Fruit fly (Drosophila melanogaster) whole organism, embryonic: ENCODE data around the gene CG3368.

Experiments
- CG10979 ChIP-seq: fragments of 200-800 bp; sonication (Bioruptor generic); optimal IDR thresholded peaks from 2 replicates; lab custom pipeline; 2018; ENCODE audit warnings: missing biosample characterization, mild to moderate bottlenecking, missing genetic modification characterization, moderate library complexity
- CG13894 ChIP-seq: fragments of 200-800 bp; sonication (Bioruptor generic); optimal IDR thresholded peaks from 3 replicates; lab custom pipeline; 2018; ENCODE audit warnings: missing biosample characterization, mild to moderate bottlenecking, missing genetic modification characterization, moderate library complexity
- CG1602 ChIP-seq: fragments of 200-800 bp; sonication (Bioruptor generic); optimal IDR thresholded peaks from 3 replicates; lab custom pipeline; 2016; ENCODE audit warnings: missing biosample characterization, missing genetic modification characterization
- CG16779 ChIP-seq: fragments of 200-800 bp; sonication (Bioruptor generic); IDR thresholded peaks from 2 replicates; pipeline ENCODE4 v1.3.6; 2022; ENCODE audit warnings: missing biosample characterization, missing genetic modification characterization
- CG16813 ChIP-seq: fragments of 200-800 bp; sonication (Bioruptor generic); IDR thresholded peaks from 3 replicates; pipeline ENCODE4 v1.3.6; 2022; ENCODE audit warnings: missing biosample characterization, missing genetic modification characterization; ENCODE audit not compliant: partially characterized antibody
- CG2889 ChIP-seq: fragments of 200-800 bp; sonication (Bioruptor generic); IDR thresholded peaks from 3 replicates; pipeline ENCODE4 v1.3.6; 2022; ENCODE audit warnings: missing biosample characterization, missing genetic modification characterization
- CG4360 ChIP-seq: fragments of 200-800 bp; sonication (Bioruptor generic); IDR thresholded peaks from 2 replicates; pipeline ENCODE4 v1.3.6; 2022; ENCODE audit warnings: missing biosample characterization, missing genetic modification characterization
- CG43689 ChIP-seq: fragments of 200-800 bp; sonication (Bioruptor generic); IDR thresholded peaks from 2 replicates; pipeline ENCODE4 v1.3.6; 2022; ENCODE audit warnings: missing biosample characterization, missing genetic modification characterization
- CG4424 ChIP-seq: fragments of 200-800 bp; sonication (Bioruptor generic); optimal IDR thresholded peaks from 3 replicates; lab custom pipeline; 2016; ENCODE audit warnings: missing biosample characterization, missing genetic modification characterization
- CG4730 ChIP-seq: fragments of 200-800 bp; sonication (Bioruptor generic); IDR thresholded peaks from 2 replicates; pipeline ENCODE4 v1.3.6; 2022; ENCODE audit warnings: missing biosample characterization, missing genetic modification characterization
- CG5180 ChIP-seq: fragments of 200-800 bp; sonication (Bioruptor generic); optimal IDR thresholded peaks from 3 replicates; lab custom pipeline; 2017; ENCODE audit warnings: missing biosample characterization, missing genetic modification characterization, mild to moderate bottlenecking, moderate library complexity, missing genetic modification reagents
- CG6854 ChIP-seq: fragments of 200-800 bp; sonication (Bioruptor generic); optimal IDR thresholded peaks from 3 replicates; lab custom pipeline; 2017; ENCODE audit warnings: missing biosample characterization, mild to moderate bottlenecking, missing genetic modification characterization
- CG7745 ChIP-seq: fragments of 200-800 bp; sonication (Bioruptor generic); optimal IDR thresholded peaks from 2 replicates; lab custom pipeline; 2018; ENCODE audit warnings: missing biosample characterization, mild to moderate bottlenecking, missing genetic modification characterization, moderate library complexity
- CG8359 ChIP-seq: fragments of 200-800 bp; sonication (Bioruptor generic); optimal IDR thresholded peaks from 2 replicates; lab custom pipeline; 2017; ENCODE audit warnings: missing biosample characterization, mild to moderate bottlenecking, missing genetic modification characterization, borderline replicate concordance
- CG9727 ChIP-seq: fragments of 200-800 bp; sonication (Bioruptor generic); optimal IDR thresholded peaks from 3 replicates; lab custom pipeline; 2017; ENCODE audit warnings: missing biosample characterization, mild to moderate bottlenecking, missing genetic modification characterization
- CG9797 ChIP-seq: fragments of 200-800 bp; sonication (Bioruptor generic); optimal IDR thresholded peaks from 3 replicates; lab custom pipeline; 2018; ENCODE audit warnings: missing biosample characterization, mild to moderate bottlenecking, missing genetic modification characterization
- CG9932 ChIP-seq: fragments of 200-800 bp; sonication (Bioruptor generic); IDR thresholded peaks from 2 replicates; pipeline ENCODE4 v1.3.6; 2022; ENCODE audit warnings: missing biosample characterization, missing genetic modification characterization
- Dek ChIP-seq: fragments of 200-800 bp; sonication (Bioruptor generic); optimal IDR thresholded peaks from 3 replicates; lab custom pipeline; 2019; ENCODE audit warnings: missing biosample characterization, mild to moderate bottlenecking, missing genetic modification characterization, moderate library complexity
- Doc3 ChIP-seq: fragments of 200-800 bp; sonication (Bioruptor generic); IDR thresholded peaks from 3 replicates; pipeline ENCODE4 v1.3.6; 2022; ENCODE audit warnings: missing biosample characterization, missing genetic modification characterization; ENCODE audit not compliant: partially characterized antibody
- E2f1 ChIP-seq: fragments of 200-800 bp; sonication (Bioruptor generic); IDR thresholded peaks from 2 replicates; pipeline ENCODE4 v1.3.6; 2022; ENCODE audit warnings: missing biosample characterization, missing genetic modification characterization
- HLH3B ChIP-seq: fragments of 200-800 bp; sonication (Bioruptor generic); IDR thresholded peaks from 2 replicates; pipeline ENCODE4 v1.3.6; 2022; ENCODE audit warnings: missing biosample characterization, missing genetic modification characterization
- HLH4C ChIP-seq: fragments of 200-800 bp; sonication (Bioruptor generic); IDR thresholded peaks from 3 replicates; pipeline ENCODE4 v1.3.6; 2022; ENCODE audit warnings: missing biosample characterization, missing genetic modification characterization; ENCODE audit not compliant: partially characterized antibody
- HmgD ChIP-seq: fragments of 200-800 bp; sonication (Bioruptor generic); optimal IDR thresholded peaks from 3 replicates; lab custom pipeline; 2016; ENCODE audit warnings: missing biosample characterization, missing genetic modification characterization
- Hsf ChIP-seq: fragments of 200-800 bp; sonication (Bioruptor generic); optimal IDR thresholded peaks from 3 replicates; lab custom pipeline; 2016; ENCODE audit warnings: missing biosample characterization, missing genetic modification characterization
- NC2α ChIP-seq: fragments of 200-800 bp; sonication (Bioruptor generic); optimal IDR thresholded peaks from 2 replicates; lab custom pipeline; 2016; ENCODE audit warnings: missing biosample characterization, missing genetic modification characterization
- Nf-YA ChIP-seq: fragments of 200-800 bp; sonication (Bioruptor generic); IDR thresholded peaks from 2 replicates; pipeline ENCODE4 v1.3.6; 2022; ENCODE audit warnings: missing biosample characterization, missing genetic modification characterization
- Oli ChIP-seq: fragments of 200-800 bp; sonication (Bioruptor generic); optimal IDR thresholded peaks from 2 replicates; lab custom pipeline; 2018; ENCODE audit warnings: missing biosample characterization, mild to moderate bottlenecking, missing genetic modification characterization, moderate library complexity
- Sin3A ChIP-seq: fragments of >200 bp; optimal IDR thresholded peaks from 2 replicates; lab custom pipeline; 2018
- abd-A ChIP-seq: fragments of 200-800 bp; sonication (Bioruptor generic); optimal IDR thresholded peaks from 3 replicates; lab custom pipeline; 2019; ENCODE audit warnings: missing biosample characterization, mild to moderate bottlenecking, missing genetic modification characterization, moderate library complexity
- cad ChIP-seq: fragments of >200 bp; optimal IDR thresholded peaks from 2 replicates; lab custom pipeline; 2017; ENCODE audit warnings: missing biosample characterization, missing genetic modification characterization
- caup ChIP-seq: fragments of 200-800 bp; sonication (Bioruptor generic); optimal IDR thresholded peaks from 3 replicates; lab custom pipeline; 2017; ENCODE audit warnings: missing biosample characterization, mild to moderate bottlenecking, missing genetic modification characterization, moderate library complexity; ENCODE audit not compliant: severe bottlenecking
- chn ChIP-seq: fragments of 200-800 bp; sonication (Bioruptor generic); optimal IDR thresholded peaks from 2 replicates; lab custom pipeline; 2016; ENCODE audit warnings: missing biosample characterization, missing genetic modification characterization
- cwo ChIP-seq: fragments of 200-800 bp; sonication (Bioruptor generic); optimal IDR thresholded peaks from 3 replicates; lab custom pipeline; 2017; ENCODE audit warnings: missing biosample characterization, missing genetic modification characterization, mild to moderate bottlenecking, moderate library complexity, missing genetic modification reagents
- fru ChIP-seq: fragments of >200 bp; optimal IDR thresholded peaks from 2 replicates; lab custom pipeline; 2017
- ind ChIP-seq: fragments of 200-800 bp; sonication (Bioruptor generic); optimal IDR thresholded peaks from 3 replicates; lab custom pipeline; 2016; ENCODE audit warnings: missing biosample characterization, missing genetic modification characterization
- jigr1 ChIP-seq: fragments of 200-800 bp; sonication (Bioruptor generic); IDR thresholded peaks from 3 replicates; pipeline ENCODE4 v1.3.6; 2022; ENCODE audit warnings: missing biosample characterization, missing genetic modification characterization
- kay ChIP-seq: fragments of 200-800 bp; sonication (Bioruptor generic); optimal IDR thresholded peaks from 2 replicates; lab custom pipeline; 2016; ENCODE audit warnings: missing biosample characterization, missing genetic modification characterization
- lab ChIP-seq: fragments of 200-800 bp; sonication (Bioruptor generic); optimal IDR thresholded peaks from 3 replicates; lab custom pipeline; 2017; ENCODE audit warnings: missing biosample characterization, missing genetic modification characterization, mild to moderate bottlenecking, moderate library complexity, missing genetic modification reagents
- lilli ChIP-seq: fragments of 200-800 bp; sonication (Bioruptor generic); optimal IDR thresholded peaks from 3 replicates; lab custom pipeline; 2016; ENCODE audit warnings: missing biosample characterization, missing genetic modification characterization
- lola ChIP-seq, 3 experiments: fragments of >200 bp in 2 of 3; fragments of 200-800 bp in 1 of 3; sonication (Bioruptor generic) in 1 of 3; optimal IDR thresholded peaks; 2 replicates each; lab custom pipeline; 2017 to 2019; ENCODE audit warnings: missing biosample characterization in 3 of 3, missing genetic modification characterization in 3 of 3, mild to moderate bottlenecking in 1 of 3, moderate library complexity in 1 of 3
- mirr ChIP-seq: fragments of 200-800 bp; sonication (Bioruptor generic); optimal IDR thresholded peaks from 3 replicates; lab custom pipeline; 2018; ENCODE audit warnings: missing biosample characterization, mild to moderate bottlenecking, missing genetic modification characterization
- peb ChIP-seq: fragments of 200-800 bp; sonication (Bioruptor generic); IDR thresholded peaks from 2 replicates; pipeline ENCODE4 v1.3.6; 2022; ENCODE audit warnings: missing biosample characterization, missing genetic modification characterization
- pnt ChIP-seq: fragments of 200-800 bp; sonication (Bioruptor generic); optimal IDR thresholded peaks from 3 replicates; lab custom pipeline; 2016; ENCODE audit warnings: missing biosample characterization, missing genetic modification characterization
- sd ChIP-seq: fragments of 200-800 bp; sonication (Bioruptor generic); optimal IDR thresholded peaks from 3 replicates; lab custom pipeline; 2018; ENCODE audit warnings: missing biosample characterization, mild to moderate bottlenecking, missing genetic modification characterization, moderate library complexity
- sna ChIP-seq: fragments of 200-800 bp; sonication (Bioruptor generic); IDR thresholded peaks from 2 replicates; pipeline ENCODE4 v1.3.6; 2022; ENCODE audit warnings: missing biosample characterization, missing genetic modification characterization; ENCODE audit not compliant: partially characterized antibody
- sr ChIP-seq: fragments of 200-800 bp; sonication (Bioruptor generic); IDR thresholded peaks from 3 replicates; pipeline ENCODE4 v1.3.6; 2022; ENCODE audit warnings: missing biosample characterization, missing genetic modification characterization
- stc ChIP-seq: fragments of 200-800 bp; sonication (Bioruptor generic); IDR thresholded peaks from 2 replicates; pipeline ENCODE4 v1.3.6; 2022; ENCODE audit warnings: missing biosample characterization, missing genetic modification characterization
- stwl ChIP-seq: fragments of 200-800 bp; sonication (Bioruptor generic); optimal IDR thresholded peaks from 3 replicates; lab custom pipeline; 2018; ENCODE audit warnings: missing biosample characterization, mild to moderate bottlenecking, missing genetic modification characterization, moderate library complexity

The CG3368 gene

DNA sequence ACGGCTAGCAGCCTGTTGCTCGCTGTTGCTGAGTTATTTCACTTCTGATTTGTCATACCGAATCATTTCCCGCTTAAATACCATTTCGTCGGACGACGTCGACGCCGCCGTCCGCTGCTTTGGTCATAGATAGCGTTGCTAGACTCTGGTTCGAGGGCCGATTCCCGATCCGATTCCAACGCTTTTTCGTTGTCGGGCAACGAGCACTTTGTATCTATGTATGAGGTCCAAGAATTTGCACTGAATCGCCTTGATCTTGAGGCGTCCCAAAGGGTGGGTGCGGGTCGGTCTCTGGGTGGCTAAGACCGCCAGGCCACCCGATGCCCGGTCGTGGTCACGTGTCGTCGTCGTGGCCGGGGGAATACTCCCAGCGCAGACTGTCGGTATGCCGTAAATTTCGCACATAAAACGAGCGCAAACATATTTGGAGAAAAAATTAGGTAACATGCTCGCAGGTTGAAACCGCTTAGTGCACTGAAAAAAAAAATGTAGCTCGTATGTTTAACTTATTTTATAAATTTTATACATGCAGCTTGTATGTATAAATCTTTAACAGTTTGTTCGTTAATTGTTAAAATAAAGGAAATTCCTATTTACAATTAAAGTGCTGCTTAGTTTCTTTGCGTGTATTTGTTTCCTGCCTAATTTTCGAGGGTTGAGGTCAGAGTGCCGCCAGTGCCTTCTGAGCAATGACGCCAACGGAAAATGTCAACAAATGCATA, 8.7 kb downstream of the CG3368 start, which contains the start of gene CG3348 (continued):
- TF ChIP-seq kay (GFP tag; lab: Kevin White, UChicago) (no peak), pnt (GFP tag; lab: Kevin White, UChicago) (no peak), CG4730 (GFP tag; lab: Robert Waterston, UW) (no peak)
- TF ChIP-seq, all 482 proteins: peak for 297

DNA sequence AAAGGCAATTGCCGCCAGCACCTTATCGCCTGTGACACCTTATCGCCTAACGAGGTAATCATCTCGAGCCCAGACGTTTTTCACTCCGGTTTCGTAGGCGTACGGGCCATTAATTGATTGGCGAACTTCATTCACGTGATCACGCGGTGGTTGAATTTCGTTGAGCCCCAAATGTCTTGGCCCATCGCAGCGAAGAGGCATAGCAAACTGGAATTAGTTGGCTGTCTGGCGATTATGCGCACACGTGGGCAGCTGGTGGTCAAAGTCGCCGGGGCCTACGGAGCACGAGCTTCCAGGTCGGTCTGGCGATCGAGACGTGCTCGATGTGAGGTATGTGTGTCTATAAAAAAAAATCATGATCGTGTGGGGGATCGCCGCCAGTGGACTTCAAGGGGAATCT, 9.5 kb downstream of the CG3368 start:
- no peak for TF ChIP-seq Dek (tag; lab: Kevin White, UChicago)
- TF ChIP-seq CG2889 (GFP tag; lab: Robert Waterston, UW) = no peak
- TF ChIP-seq CG7745 (tag; lab: Kevin White, UChicago) = no peak
- TF ChIP-seq cad = no peak
- no peak for TF ChIP-seq CG9797 (GFP tag; lab: Kevin White, UChicago)
- no peak for TF ChIP-seq HLH3B (GFP tag; lab: Robert Waterston, UW)
- TF ChIP-seq CG4424 (GFP tag; lab: Kevin White, UChicago) = no peak
- no peak for TF ChIP-seq sna
- no peak for TF ChIP-seq ind
- TF ChIP-seq HmgD (GFP tag; lab: Kevin White, UChicago) = no peak
- no peak for TF ChIP-seq jigr1
- TF ChIP-seq lola (GFP tag; optimal IDR thresholded peaks at IDR 0.05; lab: Kevin White, UChicago) = no peak
- peak; percentile 78 for TF ChIP-seq sd (tag; lab: Kevin White, UChicago)
- TF ChIP-seq E2f1 = no peak
- TF ChIP-seq sr = peak; percentile 56; the same call in 1 of the 3 replicates
- no peak for TF ChIP-seq lab (GFP tag; lab: Kevin White, UChicago)
- no peak for TF ChIP-seq HLH4C (GFP tag; lab: Robert Waterston, UW)
- peak; percentile 6 for TF ChIP-seq mirr (GFP tag; lab: Kevin White, UChicago)
- no peak for TF ChIP-seq CG1602 (GFP tag; lab: Kevin White, UChicago)
- no peak for TF ChIP-seq stwl (tag; lab: Kevin White, UChicago)
- peak; percentile 100 for TF ChIP-seq cwo (GFP tag; lab: Kevin White, UChicago)
- TF ChIP-seq CG16779 (GFP tag; lab: Robert Waterston, UW) = no peak
- TF ChIP-seq peb = no peak
- TF ChIP-seq Oli (tag; lab: Kevin White, UChicago) = no peak
- no peak for TF ChIP-seq Hsf (GFP tag; lab: Kevin White, UChicago)
- TF ChIP-seq caup (GFP tag; lab: Kevin White, UChicago) = no peak
- TF ChIP-seq CG4730 (GFP tag; lab: Robert Waterston, UW) = no peak
- no peak for TF ChIP-seq CG43689 (GFP tag; lab: Robert Waterston, UW)
- TF ChIP-seq CG6854 (GFP tag; lab: Kevin White, UChicago) = no peak
- TF ChIP-seq CG4360 (GFP tag; lab: Robert Waterston, UW) = no peak
- peak; percentile 31 for TF ChIP-seq abd-A (tag; lab: Kevin White, UChicago)
- TF ChIP-seq CG13894 (tag; lab: Kevin White, UChicago) = peak; percentile 18
- TF ChIP-seq chn (GFP tag; lab: Kevin White, UChicago) = no peak
- TF ChIP-seq CG8359 = no peak
- TF ChIP-seq Nf-YA (GFP tag; lab: Robert Waterston, UW) = no peak
- TF ChIP-seq CG10979 = no peak
- no peak for TF ChIP-seq CG9932 (GFP tag; lab: Robert Waterston, UW)
- no peak for TF ChIP-seq Sin3A (lab: Kevin White, UChicago)
- TF ChIP-seq stc (GFP tag; lab: Robert Waterston, UW) = no peak
- TF ChIP-seq CG9727 (GFP tag; lab: Kevin White, UChicago) = no peak
- TF ChIP-seq CG5180 (GFP tag; lab: Kevin White, UChicago) = no peak
- TF ChIP-seq NC2α (GFP tag; lab: Kevin White, UChicago) = no peak
- no peak for TF ChIP-seq fru
- no peak for TF ChIP-seq CG16813
- TF ChIP-seq lilli (GFP tag; lab: Kevin White, UChicago) = no peak
- TF ChIP-seq Doc3 (GFP tag; lab: Robert Waterston, UW) = no peak
